Worm (Caenorhabditis elegans): ENCODE data around the gene C18D11.3.
"Not testable (repeated sequence)": the region's sequence is repeated elsewhere in the genome, so short reads cannot be mapped to it uniquely, and the experiment has no call there.

Gene C18D11.3

DNA sequence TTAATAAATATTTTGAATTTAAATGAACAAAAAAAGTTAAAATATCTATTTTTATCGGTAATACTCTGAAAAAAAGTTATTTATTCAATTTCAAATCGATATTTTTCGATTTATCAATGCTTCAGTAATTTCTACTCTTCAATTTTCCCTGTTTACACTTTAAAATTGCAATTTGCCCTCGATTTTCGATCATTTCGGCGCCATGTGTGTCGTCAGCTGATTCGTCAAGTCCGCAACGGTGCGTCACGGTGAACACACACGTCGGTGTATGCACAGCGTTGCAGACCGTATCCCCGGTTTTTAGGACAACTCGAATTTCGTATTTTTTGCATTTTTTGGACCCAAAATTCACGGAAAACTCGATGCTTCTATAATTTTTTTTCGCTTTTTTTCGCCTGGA, at the start of gene C18D11.3 (continued):
- TF ChIP-seq alr-1 (tag; optimal IDR thresholded peaks at IDR 0.05; ENCODE audit: borderline replicate concordance) (no peak), rnt-1 (tag; optimal IDR thresholded peaks at IDR 0.05) (peak; percentile 92), unc-30 (tag; optimal IDR thresholded peaks at IDR 0.05) (no peak), sox-4 (tag; optimal IDR thresholded peaks at IDR 0.05) (no peak), nhr-85 (tag) (peak; percentile 89), ama-1 (optimal IDR thresholded peaks at IDR 0.05) (no peak), snu-23 (GFP tag; optimal IDR thresholded peaks at IDR 0.05) (peak; percentile 93), pag-3 (tag; optimal IDR thresholded peaks at IDR 0.05; ENCODE audit: borderline replicate concordance, insufficient read depth) (no peak), lin-14 (GFP tag; optimal IDR thresholded peaks at IDR 0.05) (peak; percentile 94), jun-1 (tag; optimal IDR thresholded peaks at IDR 0.05) (peak; percentile 52), nhr-12 (tag; optimal IDR thresholded peaks at IDR 0.05) (no peak), tbx-2 (tag; optimal IDR thresholded peaks at IDR 0.05) (peak; percentile 88), aha-1 (tag; optimal IDR thresholded peaks at IDR 0.05) (peak; percentile 27), fkh-10 (GFP tag; optimal IDR thresholded peaks at IDR 0.05) (peak; percentile 38), pax-3 (tag; optimal IDR thresholded peaks at IDR 0.05) (peak; percentile 55), fkh-8 (tag; optimal IDR thresholded peaks at IDR 0.05) (peak; percentile 86), sup-37 (GFP tag; optimal IDR thresholded peaks at IDR 0.05) (no peak), mef-2 (tag; optimal IDR thresholded peaks at IDR 0.05) (no peak), nhr-71 (tag; optimal IDR thresholded peaks at IDR 0.05) (peak; percentile 92), C16A3.4 (tag; optimal IDR thresholded peaks at IDR 0.05) (peak; percentile 94), dpl-1 (GFP tag; optimal IDR thresholded peaks at IDR 0.05) (peak; percentile 74 to 85 (median 84)), C34B4.2 (tag; optimal IDR thresholded peaks at IDR 0.05) (no peak), mep-1 (tag; optimal IDR thresholded peaks at IDR 0.05) (peak; percentile 94), Y116A8C.19 (tag; optimal IDR thresholded peaks at IDR 0.05; ENCODE audit: borderline replicate concordance) (no peak), irx-1 (tag; optimal IDR thresholded peaks at IDR 0.05) (peak; percentile 60), nhr-11 (tag; optimal IDR thresholded peaks at IDR 0.05) (no peak), nhr-19 (GFP tag; conservative IDR thresholded peaks at IDR 0.05) (peak; percentile 79), nhr-237 (tag; optimal IDR thresholded peaks at IDR 0.05) (peak; percentile 16), lin-13 (GFP tag; optimal IDR thresholded peaks at IDR 0.05) (peak; percentile 91), ceh-82 (tag; optimal IDR thresholded peaks at IDR 0.05) (peak; percentile 48 to 93 (median 52)), ets-5 (GFP tag; IDR thresholded peaks at IDR 0.05) (no peak), lin-35 (GFP tag; optimal IDR thresholded peaks at IDR 0.05) (peak; percentile 90 to 93)

DNA sequence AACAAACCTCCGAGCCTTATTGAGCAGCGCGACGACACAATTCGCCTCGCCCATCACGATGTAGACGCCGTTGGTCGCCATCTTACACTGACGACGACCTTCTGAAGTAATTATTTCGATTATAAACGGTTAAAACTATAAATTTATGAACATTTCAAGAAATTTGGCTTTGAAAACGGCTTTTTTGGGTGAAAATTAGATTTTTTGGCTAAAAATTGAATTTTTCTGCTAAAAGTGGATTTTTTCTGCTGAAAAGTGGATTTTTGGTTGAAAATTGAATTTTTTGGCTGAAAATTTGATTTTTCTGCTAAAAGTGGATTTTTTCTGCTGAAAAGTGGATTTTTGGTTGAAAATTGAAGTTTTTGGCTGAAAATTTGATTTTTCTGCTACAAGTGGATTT, 49.7 kb upstream of the C18D11.3 start, which contains the start of gene gbf-1:
Gene gbf-1, minus strand, starts transcription at position 101 of the 400 bp plus-strand sequence.
- not testable (repeated sequence) for TF ChIP-seq efl-1 (optimal IDR thresholded peaks at IDR 0.05)
- TF ChIP-seq efl-1 (GFP tag; optimal IDR thresholded peaks at IDR 0.05 in 1 of 2): peak in 1 of 2 experiments; percentile 71

DNA sequence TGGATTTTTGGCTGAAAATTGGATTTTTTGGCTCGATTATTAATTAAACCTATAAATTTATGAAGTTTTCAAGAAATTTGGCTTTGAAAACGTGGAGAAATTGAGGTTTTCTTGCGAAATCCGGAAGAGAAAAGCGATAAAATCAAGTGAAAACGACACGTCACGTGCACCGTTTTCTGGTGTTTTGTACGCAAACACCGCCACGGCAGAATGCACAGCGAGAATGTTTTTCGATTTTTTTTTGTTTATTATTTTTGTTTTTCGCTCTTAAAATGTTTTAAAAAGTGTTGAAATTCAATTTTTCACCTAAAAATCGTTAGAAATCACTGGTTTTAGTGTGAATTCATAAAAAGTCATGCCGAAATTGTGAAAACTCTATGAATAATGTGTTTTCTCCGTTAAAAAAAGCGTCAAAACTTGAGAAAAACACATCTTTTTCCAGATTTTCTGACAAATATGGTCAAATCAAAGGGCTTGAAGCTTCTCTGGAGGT, 48.7 kb upstream of the C18D11.3 start, which contains the start of gene immp-1:
Gene immp-1, plus strand, starts transcription at position 443 of the 493 bp plus-strand sequence.
- TF ChIP-seq ztf-4 (tag; optimal IDR thresholded peaks at IDR 0.05) (no peak), nhr-85 (tag) (no peak), mab-9 (GFP tag; IDR thresholded peaks at IDR 0.05) (no peak), grh-1 (GFP tag; IDR thresholded peaks at IDR 0.05) (no peak), xbp-1 (tag; optimal IDR thresholded peaks at IDR 0.05) (peak; percentile 75), tbx-2 (tag; optimal IDR thresholded peaks at IDR 0.05) (peak; percentile 19), nhr-19 (GFP tag; conservative IDR thresholded peaks at IDR 0.05) (no peak), pax-3 (tag; optimal IDR thresholded peaks at IDR 0.05) (no peak), pag-3 (tag; optimal IDR thresholded peaks at IDR 0.05; ENCODE audit: borderline replicate concordance, insufficient read depth) (no peak), rnt-1 (tag; optimal IDR thresholded peaks at IDR 0.05) (no peak), nhr-20 (tag; optimal IDR thresholded peaks at IDR 0.05) (no peak), nhr-76 (tag; optimal IDR thresholded peaks at IDR 0.05) (no peak), ceh-90 (tag; optimal IDR thresholded peaks at IDR 0.05) (no peak), lin-15B (tag; optimal IDR thresholded peaks at IDR 0.05) (no peak), alr-1 (tag; optimal IDR thresholded peaks at IDR 0.05; ENCODE audit: borderline replicate concordance) (no peak), lsy-2 (tag; optimal IDR thresholded peaks at IDR 0.05) (peak; percentile 63 to 67), C34B4.2 (tag; optimal IDR thresholded peaks at IDR 0.05) (no peak), ces-1 (GFP tag; optimal IDR thresholded peaks at IDR 0.05) (no peak), mef-2 (tag; optimal IDR thresholded peaks at IDR 0.05) (no peak), nhr-90 (tag; optimal IDR thresholded peaks at IDR 0.05; ENCODE audit: poor library complexity) (no peak), lin-35 (GFP tag; optimal IDR thresholded peaks at IDR 0.05) (peak; percentile 61 to 69), isw-1 (GFP tag; IDR thresholded peaks at IDR 0.05) (peak; percentile 22; the same call in 1 of the 2 replicates), aly-2 (tag; optimal IDR thresholded peaks at IDR 0.05) (no peak), lin-13 (GFP tag; optimal IDR thresholded peaks at IDR 0.05) (no peak), snu-23 (GFP tag; optimal IDR thresholded peaks at IDR 0.05) (peak; percentile 66), efl-3 (GFP tag; optimal IDR thresholded peaks at IDR 0.05) (no peak), hlh-17 (GFP tag; optimal IDR thresholded peaks at IDR 0.05; ENCODE audit: borderline replicate concordance) (no peak)
